Worm (Caenorhabditis elegans): ENCODE results near the gene usp-33.

The usp-33 gene

DNA sequence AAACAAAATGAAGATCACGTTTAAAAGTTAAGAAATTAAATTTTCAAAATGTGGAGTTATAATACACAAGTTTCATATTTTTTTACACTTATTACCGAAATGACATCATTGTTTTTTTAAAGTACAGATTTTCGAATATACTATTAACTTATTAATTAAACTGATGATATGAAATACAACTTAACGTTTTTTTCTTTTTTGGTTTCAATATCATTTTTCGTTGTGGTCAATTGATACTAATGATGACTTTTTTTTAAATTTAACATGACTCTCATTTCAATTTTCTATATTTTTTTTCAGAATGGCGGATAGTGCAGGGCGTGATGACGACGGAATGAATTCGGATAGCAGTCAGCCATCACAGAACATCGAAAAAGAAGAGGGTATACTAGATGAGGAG lies at the start of gene usp-33:
Gene usp-33, plus strand, starts transcription at position 301 of the 400 bp plus-strand sequence.
- TF ChIP-seq fkh-4 (tag; optimal IDR thresholded peaks at IDR 0.05; ENCODE audit: borderline replicate concordance) (no peak), xbp-1 (tag; optimal IDR thresholded peaks at IDR 0.05) (no peak), C04F5.9 (tag; optimal IDR thresholded peaks at IDR 0.05) (no peak), elt-2 (tag; optimal IDR thresholded peaks at IDR 0.05) (no peak), nhr-19 (GFP tag; conservative IDR thresholded peaks at IDR 0.05) (no peak), unc-62 (GFP tag; optimal IDR thresholded peaks at IDR 0.05) (no peak), grh-1 (GFP tag; IDR thresholded peaks at IDR 0.05) (no peak), hlh-4 (tag; optimal IDR thresholded peaks at IDR 0.05) (no peak), lin-13 (GFP tag; optimal IDR thresholded peaks at IDR 0.05) (no peak), blmp-1 (tag; optimal IDR thresholded peaks at IDR 0.05) (no peak), sox-4 (tag; optimal IDR thresholded peaks at IDR 0.05) (no peak), efl-1 (optimal IDR thresholded peaks at IDR 0.05) (no peak), efl-1 (GFP tag; optimal IDR thresholded peaks at IDR 0.05 in 1 of 2) (no peak), ceh-63 (GFP tag; optimal IDR thresholded peaks at IDR 0.05) (no peak), ceh-90 (tag; optimal IDR thresholded peaks at IDR 0.05) (no peak), nhr-76 (tag; optimal IDR thresholded peaks at IDR 0.05) (no peak), dpl-1 (GFP tag; optimal IDR thresholded peaks at IDR 0.05) (no peak), sup-37 (GFP tag; optimal IDR thresholded peaks at IDR 0.05) (no peak), fkh-10 (GFP tag; optimal IDR thresholded peaks at IDR 0.05) (no peak)

DNA sequence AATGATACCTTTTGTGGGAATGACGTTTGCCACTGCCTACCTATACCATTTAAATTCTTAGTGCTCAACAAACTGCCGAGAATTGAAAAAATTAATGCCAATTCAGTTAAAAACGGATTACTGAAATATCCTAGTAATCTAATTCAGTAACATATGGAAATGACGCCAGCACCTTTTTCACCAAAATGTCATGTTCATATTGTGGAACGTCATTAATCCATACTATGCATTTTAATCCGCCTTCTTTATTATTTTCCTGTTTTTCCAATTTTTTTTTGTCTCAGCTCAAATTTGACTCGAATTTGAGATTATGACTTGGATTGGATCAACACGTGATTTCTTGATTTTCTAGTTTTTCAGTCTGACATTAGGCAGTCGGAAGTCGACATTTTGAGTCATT lies 49.7 kb upstream of the usp-33 start:
- no peak for TF ChIP-seq nhr-11 (tag; optimal IDR thresholded peaks at IDR 0.05)
- TF ChIP-seq fkh-8 (tag; optimal IDR thresholded peaks at IDR 0.05): peak; percentile 57
- no peak for TF ChIP-seq nhr-237 (tag; optimal IDR thresholded peaks at IDR 0.05)
- peak; percentile 45 for TF ChIP-seq nhr-47 (tag; optimal IDR thresholded peaks at IDR 0.05)
- TF ChIP-seq Y116A8C.19 (tag; optimal IDR thresholded peaks at IDR 0.05; ENCODE audit: borderline replicate concordance): no peak
- TF ChIP-seq dsc-1 (tag; optimal IDR thresholded peaks at IDR 0.05): peak; percentile 93
- no peak for TF ChIP-seq irx-1 (tag; optimal IDR thresholded peaks at IDR 0.05)
- TF ChIP-seq hlh-4 (tag; optimal IDR thresholded peaks at IDR 0.05): no peak
- no peak for TF ChIP-seq swsn-7 (tag; optimal IDR thresholded peaks at IDR 0.05)
- TF ChIP-seq tbx-2 (tag; optimal IDR thresholded peaks at IDR 0.05): no peak
- no peak for TF ChIP-seq unc-30 (tag; optimal IDR thresholded peaks at IDR 0.05)
- TF ChIP-seq mef-2 (tag; optimal IDR thresholded peaks at IDR 0.05): no peak
- TF ChIP-seq zip-4 (GFP tag; optimal IDR thresholded peaks at IDR 0.05): no peak
- TF ChIP-seq sox-4 (tag; optimal IDR thresholded peaks at IDR 0.05): peak; percentile 16
- peak; percentile 47 for TF ChIP-seq pax-3 (tag; optimal IDR thresholded peaks at IDR 0.05)
- peak; percentile 2 for TF ChIP-seq nhr-71 (tag; optimal IDR thresholded peaks at IDR 0.05)

DNA sequence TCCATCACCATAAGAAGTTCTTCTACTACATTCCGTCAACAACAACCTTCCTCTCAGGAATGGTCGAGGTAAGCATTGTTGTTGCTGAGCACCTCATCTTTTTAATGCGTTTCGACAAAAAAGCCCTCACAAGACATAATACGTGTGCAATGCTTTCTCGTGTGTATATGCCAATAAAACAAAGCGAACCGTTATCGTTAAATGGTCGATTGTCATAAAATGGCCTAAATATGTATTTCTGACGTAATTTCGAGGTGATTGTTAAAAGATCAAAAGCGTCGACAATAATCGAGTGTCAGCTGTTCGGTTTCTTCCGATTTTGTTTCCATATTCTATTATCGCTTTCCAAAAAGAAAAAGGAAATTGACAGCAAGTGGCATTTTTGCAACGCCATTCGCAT lies 46.5 kb upstream of the usp-33 start:
- TF ChIP-seq snu-23 (GFP tag; optimal IDR thresholded peaks at IDR 0.05) (no peak), ama-1 (optimal IDR thresholded peaks at IDR 0.05) (no peak), nhr-12 (tag; optimal IDR thresholded peaks at IDR 0.05) (no peak), elt-2 (tag; optimal IDR thresholded peaks at IDR 0.05) (peak; percentile 60), lin-35 (GFP tag; optimal IDR thresholded peaks at IDR 0.05) (peak in 1 of 2 experiments; percentile 1), lsy-2 (tag; optimal IDR thresholded peaks at IDR 0.05) (no peak), snpc-4 (tag; optimal IDR thresholded peaks at IDR 0.05) (no peak), unc-86 (tag; optimal IDR thresholded peaks at IDR 0.05) (no peak), F16B12.6 (tag; optimal IDR thresholded peaks at IDR 0.05) (no peak), nhr-71 (tag; optimal IDR thresholded peaks at IDR 0.05) (peak; percentile 9), unc-130 (tag; optimal IDR thresholded peaks at IDR 0.05) (no peak)
